Worm (Caenorhabditis elegans) whole organism, young adult: Measurements from ENCODE around the gene arl-8.

Experiments used
- athp-1 ChIP-seq: sonication (generic microtip); optimal IDR thresholded peaks from 2 replicates; lab custom pipeline; 2017; ENCODE audit warnings: mild to moderate bottlenecking, missing genetic modification characterization, missing compliant biosample characterization
- die-1 ChIP-seq: sonication (generic microtip); optimal IDR thresholded peaks from 2 replicates; lab custom pipeline; 2016; ENCODE audit warnings: missing genotype, mild to moderate bottlenecking, missing genetic modification characterization, missing compliant biosample characterization
- egrh-3 ChIP-seq: fragments of 200-800 bp; sonication (Bioruptor generic); IDR thresholded peaks from 2 replicates; pipeline ENCODE4 v1.3.6; 2022; ENCODE audit warnings: missing genetic modification reagents, missing genetic modification characterization, missing compliant biosample characterization
- pha-4 ChIP-seq: fragments of 150-350 bp; sonication (generic microtip); optimal IDR thresholded peaks from 2 replicates; lab custom pipeline; 2014; ENCODE audit warnings: missing biosample characterization, missing genetic modification reagents, missing genetic modification characterization
- snpc-4 ChIP-seq, 5 experiments: fragments of 150-350 bp in 1 of 5; sonication (generic microtip) in 4 of 5; optimal IDR thresholded peaks; 2 replicates each; lab custom pipeline; 2014 to 2018; ENCODE audit warnings: missing genetic modification characterization in 5 of 5, missing biosample characterization in 3 of 5, antibody characterized with exemption in 2 of 5, mild to moderate bottlenecking in 2 of 5, missing compliant biosample characterization in 2 of 5, missing genotype in 2 of 5, moderate library complexity in 2 of 5, missing genetic modification reagents in 1 of 5
- ztf-25 ChIP-seq: fragments of 200-800 bp; sonication (Bioruptor generic); IDR thresholded peaks from 2 replicates; pipeline ENCODE4 v1.3.6; 2022; ENCODE audit warnings: missing genetic modification reagents, missing genetic modification characterization, missing compliant biosample characterization
- ztf-3 ChIP-seq: fragments of 200-800 bp; sonication (Bioruptor generic); optimal IDR thresholded peaks from 2 replicates; lab custom pipeline; 2018; ENCODE audit warnings: mild to moderate bottlenecking, missing genetic modification characterization, missing compliant biosample characterization

ce11 chrIV:14795918-14796488 lies 1.9 kb upstream of the arl-8 start, which contains the start of gene coq-3:
- no peak for TF ChIP-seq die-1 (tag; lab: Kevin White, UChicago)
- TF ChIP-seq ztf-3 (GFP tag; lab: Kevin White, UChicago) = no peak
- TF ChIP-seq pha-4 (tag; lab: Kevin White, UChicago) = no peak
- TF ChIP-seq ztf-25 (GFP tag; lab: Robert Waterston, UW) = no peak
- no peak for TF ChIP-seq egrh-3
- TF ChIP-seq snpc-4 (GFP tag; optimal IDR thresholded peaks at IDR 0.05; lab: Kevin White, UChicago) = no peak
- TF ChIP-seq snpc-4 (tag; optimal IDR thresholded peaks at IDR 0.05; lab: Kevin White, UChicago) = peak in 1 of 4 experiments; percentile 75
- no peak for TF ChIP-seq athp-1
